Fruit fly (Drosophila melanogaster): ENCODE measurements around the gene Idgf2.

DNA sequence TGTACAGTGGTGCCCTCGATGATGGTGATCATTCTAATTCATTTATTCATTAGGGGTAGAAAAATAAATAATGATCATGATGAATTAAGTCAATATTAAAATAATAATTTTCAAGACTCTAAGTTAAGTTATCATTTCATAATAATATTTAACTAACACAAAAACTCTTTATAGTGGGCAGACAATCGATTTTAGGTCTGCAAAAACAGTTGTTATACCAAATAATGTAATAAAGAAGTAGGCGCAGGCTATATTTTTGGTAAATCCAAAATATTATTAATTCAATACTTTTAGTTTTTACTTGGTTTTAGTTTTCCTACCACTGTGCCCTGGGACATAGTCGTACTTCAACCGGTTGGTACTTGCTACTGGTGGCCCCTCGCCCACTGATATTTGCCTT is 11.5 kb upstream of the Idgf2 start:
- TF ChIP-seq Dll (optimal IDR thresholded peaks at IDR 0.05): no peak
- TF ChIP-seq pan (optimal IDR thresholded peaks at IDR 0.05): no peak
- no peak for TF ChIP-seq EcR (GFP tag; optimal IDR thresholded peaks at IDR 0.05)
- no peak for TF ChIP-seq CG8478 (optimal IDR thresholded peaks at IDR 0.05)
